Worm (Caenorhabditis elegans) whole organism, L4 larva: Measurements from ENCODE around the gene nfi-1.

Experiments
- R02D3.7 ChIP-seq: fragments of 150-350 bp; sonication (generic microtip); optimal IDR thresholded peaks from 3 replicates; lab custom pipeline; 2014; ENCODE audit warnings: missing biosample characterization, missing genetic modification characterization
- ZK337.2 ChIP-seq: fragments of 200-800 bp; sonication (Bioruptor generic); IDR thresholded peaks from 2 replicates; pipeline ENCODE4 v1.3.6; 2022; ENCODE audit warnings: missing genetic modification reagents, missing genetic modification characterization, missing compliant biosample characterization
- ZK546.5 ChIP-seq, 2 experiments: sonication (generic microtip); optimal IDR thresholded peaks; 2 replicates each; lab custom pipeline; 2017; ENCODE audit warnings: missing biosample characterization in 2 of 2, missing genetic modification characterization in 2 of 2
- aha-1 ChIP-seq: fragments of 150-350 bp; peaks from one replicate; lab custom pipeline; 2014; ENCODE audit warnings: missing biosample characterization, missing genetic modification characterization
- ama-1 ChIP-seq: fragments of 150-350 bp; optimal IDR thresholded peaks from 2 replicates; lab custom pipeline; 2014; ENCODE audit warnings: inconsistent platforms, mixed read lengths
- attf-4 ChIP-seq: sonication (generic microtip); optimal IDR thresholded peaks from 3 replicates; lab custom pipeline; 2017; ENCODE audit warnings: missing biosample characterization, missing genetic modification characterization
- ceh-62 ChIP-seq: sonication (generic microtip); optimal IDR thresholded peaks from 2 replicates; lab custom pipeline; 2017; ENCODE audit warnings: missing biosample characterization, missing genetic modification characterization
- cey-2 ChIP-seq: sonication (generic microtip); optimal IDR thresholded peaks from 3 replicates; lab custom pipeline; 2017; ENCODE audit warnings: missing genetic modification characterization, mild to moderate bottlenecking, missing compliant biosample characterization, antibody characterized with exemption, borderline replicate concordance; ENCODE audit not compliant: insufficient read depth
- daf-12 ChIP-seq: fragments of 150-350 bp; optimal IDR thresholded peaks from 2 replicates; lab custom pipeline; 2014; ENCODE audit warnings: missing biosample characterization, missing genetic modification reagents, missing genetic modification characterization
- daf-8 ChIP-seq: fragments of 200-800 bp; sonication (Bioruptor generic); IDR thresholded peaks from 2 replicates; pipeline ENCODE4 v1.3.6; 2022; ENCODE audit warnings: missing genetic modification characterization, missing compliant biosample characterization
- dve-1 ChIP-seq: sonication (generic microtip); optimal IDR thresholded peaks from 2 replicates; lab custom pipeline; 2017; ENCODE audit warnings: antibody characterized with exemption, mild to moderate bottlenecking, missing genetic modification characterization, missing compliant biosample characterization; ENCODE audit not compliant: insufficient read depth
- egl-27 ChIP-seq: sonication (generic microtip); optimal IDR thresholded peaks from 3 replicates; lab custom pipeline; 2017; ENCODE audit warnings: missing biosample characterization, missing genetic modification reagents, missing genetic modification characterization
- egl-43 ChIP-seq: fragments of 200-800 bp; sonication (Bioruptor generic); IDR thresholded peaks from 2 replicates; pipeline ENCODE4 v1.3.6; 2022; ENCODE audit warnings: missing genetic modification reagents, missing genetic modification characterization, missing compliant biosample characterization
- fos-1 ChIP-seq: fragments of 150-350 bp; optimal IDR thresholded peaks from 2 replicates; lab custom pipeline; 2014; ENCODE audit warnings: missing biosample characterization, missing genetic modification characterization
- hmg-1.1 ChIP-seq: fragments of 200-800 bp; sonication (Bioruptor generic); IDR thresholded peaks from 2 replicates; pipeline ENCODE4 v1.3.6; 2022; ENCODE audit warnings: missing genetic modification reagents, missing genetic modification characterization, missing compliant biosample characterization
- jun-1 ChIP-seq: fragments of 150-350 bp; optimal IDR thresholded peaks from 2 replicates; lab custom pipeline; 2014; ENCODE audit warnings: missing biosample characterization, missing genetic modification reagents, missing genetic modification characterization
- lin-13 ChIP-seq: fragments of 150-350 bp; optimal IDR thresholded peaks from 2 replicates; lab custom pipeline; 2014; ENCODE audit warnings: missing biosample characterization, missing genetic modification reagents, missing genetic modification characterization
- madf-5 ChIP-seq, 2 experiments: fragments of 200-800 bp; sonication (Bioruptor generic); IDR thresholded peaks; 2 replicates each; pipeline ENCODE4 v1.3.6; 2022; ENCODE audit warnings: missing compliant biosample characterization in 2 of 2, missing genetic modification characterization in 2 of 2
- mdl-1 ChIP-seq, 2 experiments: fragments of 150-350 bp in 1 of 2; sonication (generic microtip) in 1 of 2; optimal IDR thresholded peaks; 2 replicates each; lab custom pipeline; 2014 to 2017; ENCODE audit warnings: missing biosample characterization in 2 of 2, missing genetic modification characterization in 2 of 2
- mdt-29 ChIP-seq: fragments of 200-800 bp; sonication (Bioruptor generic); IDR thresholded peaks from 2 replicates; pipeline ENCODE4 v1.3.6; 2022; ENCODE audit warnings: missing genetic modification reagents, missing genetic modification characterization, missing compliant biosample characterization
- mxl-2 ChIP-seq: fragments of 200-800 bp; sonication (Bioruptor generic); conservative IDR thresholded peaks from 2 replicates; pipeline ENCODE4 v1.3.6; 2022; ENCODE audit warnings: missing genetic modification reagents, missing genetic modification characterization, missing compliant biosample characterization
- mxl-3 ChIP-seq: fragments of 200-800 bp; sonication (Bioruptor generic); optimal IDR thresholded peaks from 2 replicates; lab custom pipeline; 2018; ENCODE audit warnings: mild to moderate bottlenecking, missing genetic modification characterization, missing compliant biosample characterization
- nhr-11 ChIP-seq: fragments of 150-350 bp; optimal IDR thresholded peaks from 2 replicates; lab custom pipeline; 2014; ENCODE audit warnings: missing biosample characterization, missing genetic modification characterization
- nhr-111 ChIP-seq: fragments of 200-800 bp; sonication (Bioruptor generic); optimal IDR thresholded peaks from 2 replicates; lab custom pipeline; 2018; ENCODE audit warnings: mild to moderate bottlenecking, missing genetic modification characterization, missing compliant biosample characterization
- nhr-237 ChIP-seq: sonication (generic microtip); optimal IDR thresholded peaks from 2 replicates; lab custom pipeline; 2017; ENCODE audit warnings: missing biosample characterization, missing genetic modification characterization
- nhr-42 ChIP-seq: fragments of 200-800 bp; sonication (Bioruptor generic); IDR thresholded peaks from 2 replicates; pipeline ENCODE4 v1.3.6; 2022; ENCODE audit warnings: missing genetic modification characterization, missing compliant biosample characterization
- spr-1 ChIP-seq: sonication (generic microtip); optimal IDR thresholded peaks from 2 replicates; lab custom pipeline; 2016; ENCODE audit warnings: mild to moderate bottlenecking, missing genetic modification characterization, missing compliant biosample characterization
- tra-1 ChIP-seq: fragments of 200-800 bp; sonication (Bioruptor generic); IDR thresholded peaks from 2 replicates; pipeline ENCODE4 v1.3.6; 2022; ENCODE audit warnings: missing genetic modification reagents, missing genetic modification characterization, missing compliant biosample characterization
- unc-62 ChIP-seq, 3 experiments: fragments of 150-350 bp in 1 of 3; sonication (generic microtip); optimal IDR thresholded peaks in 2 of 3; peaks in 1 of 3; 1 replicate in 1 of 3; 2 replicates in 2 of 3; lab custom pipeline; 2014 to 2017; ENCODE audit warnings: missing biosample characterization in 3 of 3, missing genetic modification characterization in 3 of 3, missing genetic modification reagents in 3 of 3, missing genotype in 1 of 3
- vab-7 ChIP-seq: fragments of 200-800 bp; sonication (Bioruptor generic); IDR thresholded peaks from 2 replicates; pipeline ENCODE4 v1.3.6; 2022; ENCODE audit warnings: missing genetic modification reagents, missing genetic modification characterization, missing compliant biosample characterization
- zfp-2 ChIP-seq: sonication (generic microtip); optimal IDR thresholded peaks from 2 replicates; lab custom pipeline; 2016; ENCODE audit warnings: mild to moderate bottlenecking, missing genetic modification characterization, missing compliant biosample characterization
- zfp-3 ChIP-seq: fragments of 200-800 bp; sonication (Bioruptor generic); conservative IDR thresholded peaks from 2 replicates; pipeline ENCODE4 v1.3.6; 2022; ENCODE audit warnings: missing genetic modification reagents, missing genetic modification characterization, missing compliant biosample characterization
- ztf-7 ChIP-seq: fragments of 150-350 bp; optimal IDR thresholded peaks from 2 replicates; lab custom pipeline; 2014; ENCODE audit warnings: missing biosample characterization, missing genetic modification characterization

nfi-1 gene

ce11 chrII:7561494-7561893 lies 23.5 kb downstream of the nfi-1 start, which contains the start of the genes ZK1290.11 and ZK1290.1:
Gene ZK1290.11 (minus strand): TSS chrII:7561594.
Gene ZK1290.1 (plus strand): TSS chrII:7561764.
- TF ChIP-seq zfp-3 (GFP tag; lab: Robert Waterston, UW) (no peak), ZK337.2 (GFP tag; lab: Robert Waterston, UW) (no peak), cey-2 (no peak), tra-1 (GFP tag; lab: Robert Waterston, UW) (no peak), spr-1 (no peak), jun-1 (tag; lab: Kevin White, UChicago) (no peak), ceh-62 (tag; lab: Kevin White, UChicago) (no peak), ZK546.5 (tag; optimal IDR thresholded peaks at IDR 0.05; lab: Kevin White, UChicago) (no peak), lin-13 (GFP tag; lab: Kevin White, UChicago) (no peak), R02D3.7 (tag; lab: Kevin White, UChicago) (no peak), vab-7 (GFP tag; lab: Robert Waterston, UW) (no peak), nhr-111 (GFP tag; lab: Kevin White, UChicago) (no peak), mxl-3 (GFP tag; lab: Kevin White, UChicago) (no peak)

ce11 chrII:7562616-7563015 lies 24.6 kb downstream of the nfi-1 start:
- no peak for TF ChIP-seq lin-13 (GFP tag; lab: Kevin White, UChicago)
- no peak for TF ChIP-seq zfp-2
- TF ChIP-seq hmg-1.1 (GFP tag; lab: Robert Waterston, UW) = no peak
- TF ChIP-seq unc-62 (GFP tag; optimal IDR thresholded peaks at IDR 0.05 in 1 of 2; lab: Kevin White, UChicago) = peak in 1 of 2 experiments; percentile 87
- no peak for TF ChIP-seq unc-62 (tag; optimal IDR thresholded peaks at IDR 0.05; lab: Kevin White, UChicago)

- no peak for TF ChIP-seq nhr-42
- TF ChIP-seq fos-1 = no peak
- no peak for TF ChIP-seq nhr-11 (tag; lab: Kevin White, UChicago)
- TF ChIP-seq attf-4 = no peak
- no peak for TF ChIP-seq egl-43 (GFP tag; lab: Robert Waterston, UW)
- TF ChIP-seq dve-1 (tag; lab: Kevin White, UChicago) = no peak
- TF ChIP-seq mdl-1 (tag; optimal IDR thresholded peaks at IDR 0.05; lab: Kevin White, UChicago) = no peak
- no peak for TF ChIP-seq daf-12 (tag; lab: Kevin White, UChicago)
- no peak for TF ChIP-seq egl-27 (tag; lab: Kevin White, UChicago)
- no peak for TF ChIP-seq unc-62 (GFP tag; optimal IDR thresholded peaks at IDR 0.05 in 1 of 2; lab: Kevin White, UChicago)
- no peak for TF ChIP-seq unc-62 (tag; optimal IDR thresholded peaks at IDR 0.05; lab: Kevin White, UChicago)
- no peak for TF ChIP-seq daf-8 (GFP tag; lab: Robert Waterston, UW)
- no peak for TF ChIP-seq ztf-7
Measured at ce11 chrII:7570305-7570704, 32.3 kb downstream of the nfi-1 start, which contains the start of gene F35D2.3. Gene F35D2.3 (plus strand): TSS chrII:7570605.

- no peak for TF ChIP-seq ama-1 (lab: Kevin White, UChicago)
- 0 out of 4 replicates have a peak, but pooled peaks of 1 of the 2 experiments have one; percentile 13 for TF ChIP-seq madf-5 (GFP tag; IDR thresholded peaks at IDR 0.05; lab: Robert Waterston, UW)
Measured at ce11 chrII:7570820-7571219, 32.8 kb downstream of the nfi-1 start.

ce11 chrII:7574143-7574542 lies 36.2 kb downstream of the nfi-1 start, which contains the start of gene F35D2.2:
Gene F35D2.2 (plus strand): TSS chrII:7574443.
- TF ChIP-seq mdt-29 (GFP tag; lab: Robert Waterston, UW) (no peak), aha-1 (tag; lab: Kevin White, UChicago) (peak; percentile 53)

ce11 chrII:7575614-7576013 lies 37.6 kb downstream of the nfi-1 start, which contains the start of gene F35D2.1:
Gene F35D2.1 (plus strand): TSS chrII:7575914.
- TF ChIP-seq spr-1 (no peak), nhr-237 (tag; lab: Kevin White, UChicago) (no peak), mxl-2 (GFP tag; lab: Robert Waterston, UW) (no peak)
